Worm (Caenorhabditis elegans) whole organism, L2 larva: ENCODE data around the gene srg-22.

Experiments used
- C34F6.9 ChIP-seq: fragments of 150-350 bp; optimal IDR thresholded peaks from 2 replicates; lab custom pipeline; 2014; ENCODE audit warnings: missing biosample characterization, missing genetic modification characterization
- alr-1 ChIP-seq: fragments of 150-350 bp; optimal IDR thresholded peaks from 2 replicates; lab custom pipeline; 2014; ENCODE audit warnings: missing biosample characterization, missing genetic modification characterization
- nhr-25 ChIP-seq: fragments of 150-350 bp; sonication (generic microtip); optimal IDR thresholded peaks from 3 replicates; lab custom pipeline; 2014; ENCODE audit warnings: missing biosample characterization, missing genetic modification characterization
- unc-62 ChIP-seq: fragments of 150-350 bp; optimal IDR thresholded peaks from 2 replicates; lab custom pipeline; 2014; ENCODE audit warnings: missing biosample characterization, missing genetic modification reagents, missing genetic modification characterization
- zag-1 ChIP-seq: fragments of 150-350 bp; optimal IDR thresholded peaks from 2 replicates; lab custom pipeline; 2014; ENCODE audit warnings: missing biosample characterization, missing genetic modification characterization

The srg-22 gene

ce11 chrII:3043358-3043757 is 49.9 kb downstream of the srg-22 start, which contains the start of gene B0454.8:
B0454.8 (minus strand) TSS chrII:3043458.
- TF ChIP-seq C34F6.9 (tag; lab: Kevin White, UChicago), result no peak
- no peak for TF ChIP-seq nhr-25 (tag; lab: Kevin White, UChicago)
- no peak for TF ChIP-seq unc-62 (GFP tag; lab: Kevin White, UChicago)
- no peak for TF ChIP-seq zag-1 (tag; lab: Kevin White, UChicago)
- TF ChIP-seq alr-1 (tag; lab: Kevin White, UChicago), result no peak
